Fruit fly (Drosophila melanogaster) whole organism, pupa: Measurements from ENCODE around the gene CG14434.

Experiments
- CG10348 ChIP-seq: fragments of 200-800 bp; sonication (Bioruptor generic); IDR thresholded peaks from 2 replicates; pipeline ENCODE4 v1.3.6; 2022; ENCODE audit warnings: missing biosample characterization, missing genetic modification characterization
- CG12605 ChIP-seq: fragments of 200-800 bp; sonication (Bioruptor generic); IDR thresholded peaks from 2 replicates; pipeline ENCODE4 v1.3.6; 2022; ENCODE audit warnings: missing biosample characterization, missing genetic modification characterization
- CG13204 ChIP-seq: fragments of 200-800 bp; sonication (Bioruptor generic); optimal IDR thresholded peaks from 2 replicates; lab custom pipeline; 2018; ENCODE audit warnings: missing biosample characterization, mild to moderate bottlenecking, missing genetic modification characterization, moderate library complexity
- CG14655 ChIP-seq: fragments of 200-800 bp; sonication (Bioruptor generic); optimal IDR thresholded peaks from 3 replicates; lab custom pipeline; 2017; ENCODE audit warnings: mild to moderate bottlenecking, missing biosample characterization, missing genetic modification reagents, missing genetic modification characterization
- CG15710 ChIP-seq: fragments of 200-800 bp; sonication (Bioruptor generic); optimal IDR thresholded peaks from 2 replicates; lab custom pipeline; 2018; ENCODE audit warnings: missing biosample characterization, mild to moderate bottlenecking, missing genetic modification characterization, moderate library complexity
- CG17806 ChIP-seq: fragments of 200-800 bp; sonication (Bioruptor generic); optimal IDR thresholded peaks from 2 replicates; lab custom pipeline; 2018; ENCODE audit warnings: missing biosample characterization, mild to moderate bottlenecking, missing genetic modification characterization, moderate library complexity
- CG32121 ChIP-seq: fragments of 200-800 bp; sonication (Bioruptor generic); IDR thresholded peaks from 2 replicates; pipeline ENCODE4 v1.3.6; 2022; ENCODE audit warnings: missing biosample characterization, missing genetic modification characterization
- CG34367 ChIP-seq: fragments of 200-800 bp; sonication (Bioruptor generic); optimal IDR thresholded peaks from 2 replicates; lab custom pipeline; 2018; ENCODE audit warnings: missing biosample characterization, mild to moderate bottlenecking, missing genetic modification characterization
- CG4496 ChIP-seq: fragments of 200-800 bp; sonication (Bioruptor generic); IDR thresholded peaks from 3 replicates; pipeline ENCODE4 v1.3.6; 2022; ENCODE audit warnings: missing biosample characterization, missing genetic modification characterization
- CG8159 ChIP-seq: fragments of 200-800 bp; sonication (Bioruptor generic); optimal IDR thresholded peaks from 3 replicates; lab custom pipeline; 2018; ENCODE audit warnings: missing biosample characterization, mild to moderate bottlenecking, missing genetic modification characterization, moderate library complexity
- CG8301 ChIP-seq: fragments of 200-800 bp; sonication (Bioruptor generic); optimal IDR thresholded peaks from 2 replicates; lab custom pipeline; 2018; ENCODE audit warnings: missing biosample characterization, mild to moderate bottlenecking, missing genetic modification characterization
- CG9948 ChIP-seq: fragments of 200-800 bp; sonication (Bioruptor generic); optimal IDR thresholded peaks from 2 replicates; lab custom pipeline; 2018; ENCODE audit warnings: missing biosample characterization, mild to moderate bottlenecking, missing genetic modification characterization, moderate library complexity
- D1 ChIP-seq: fragments of 200-800 bp; sonication (Bioruptor generic); optimal IDR thresholded peaks from 2 replicates; lab custom pipeline; 2018; ENCODE audit warnings: missing biosample characterization, mild to moderate bottlenecking, missing genetic modification characterization, moderate library complexity
- EcR ChIP-seq: fragments of 200-800 bp; sonication (Bioruptor generic); optimal IDR thresholded peaks from 3 replicates; lab custom pipeline; 2019; ENCODE audit warnings: missing biosample characterization, missing genetic modification characterization, mild to moderate bottlenecking, moderate library complexity, missing genetic modification reagents
- Ets98B ChIP-seq: fragments of 200-800 bp; sonication (Bioruptor generic); IDR thresholded peaks from 2 replicates; pipeline ENCODE4 v1.3.6; 2022; ENCODE audit warnings: missing biosample characterization, missing genetic modification characterization
- Pif1A ChIP-seq: fragments of 200-800 bp; sonication (Bioruptor generic); optimal IDR thresholded peaks from 3 replicates; lab custom pipeline; 2016; ENCODE audit warnings: missing biosample characterization, missing genetic modification characterization
- Pif1B ChIP-seq: fragments of 200-800 bp; sonication (Bioruptor generic); optimal IDR thresholded peaks from 3 replicates; lab custom pipeline; 2016; ENCODE audit warnings: missing biosample characterization, missing genetic modification characterization
- Snoo ChIP-seq: fragments of 200-800 bp; sonication (Bioruptor generic); optimal IDR thresholded peaks from 3 replicates; lab custom pipeline; 2017; ENCODE audit warnings: missing biosample characterization, mild to moderate bottlenecking, missing genetic modification characterization, inconsistent platforms
- fd96Ca ChIP-seq: fragments of 200-800 bp; sonication (Bioruptor generic); IDR thresholded peaks from 3 replicates; pipeline ENCODE4 v1.3.6; 2022; ENCODE audit warnings: missing biosample characterization, missing genetic modification characterization
- gl ChIP-seq: fragments of 200-800 bp; sonication (Bioruptor generic); optimal IDR thresholded peaks from 2 replicates; lab custom pipeline; 2018; ENCODE audit warnings: missing biosample characterization, mild to moderate bottlenecking, missing genetic modification characterization
- rn ChIP-seq: fragments of 200-800 bp; sonication (Bioruptor generic); IDR thresholded peaks from 2 replicates; pipeline ENCODE4 v1.3.6; 2022; ENCODE audit warnings: missing biosample characterization, missing genetic modification characterization

Gene CG14434

dm6 chrX:6862521-6863288 is 4.3 kb downstream of the CG14434 start:
- TF ChIP-seq EcR (GFP tag; lab: Kevin White, UChicago), result peak; percentile 50
- TF ChIP-seq Pif1B (GFP tag; lab: Kevin White, UChicago), result no peak
- TF ChIP-seq CG12605 (GFP tag; lab: Robert Waterston, UW), result no peak
- TF ChIP-seq fd96Ca (GFP tag; lab: Robert Waterston, UW), result peak; percentile 68; the same call in 2 of the 3 replicates

dm6 chrX:6861523-6862077 is 5.4 kb downstream of the CG14434 start:
- TF ChIP-seq rn (GFP tag; lab: Robert Waterston, UW) (peak; percentile 70), CG8159 (tag; lab: Kevin White, UChicago) (peak; percentile 81), Ets98B (GFP tag; lab: Robert Waterston, UW) (peak; percentile 86), fd96Ca (GFP tag; lab: Robert Waterston, UW) (peak; percentile 93), CG10348 (GFP tag; lab: Robert Waterston, UW) (no peak), Snoo (peak; percentile 69), CG9948 (tag; lab: Kevin White, UChicago) (peak; percentile 67), EcR (GFP tag; lab: Kevin White, UChicago) (peak; percentile 76), gl (tag; lab: Kevin White, UChicago) (peak; percentile 55), Pif1A (peak; percentile 78), CG14655 (GFP tag; lab: Kevin White, UChicago) (peak; percentile 87), CG12605 (GFP tag; lab: Robert Waterston, UW) (peak; percentile 63; the same call in 1 of the 2 replicates), Pif1B (GFP tag; lab: Kevin White, UChicago) (peak; percentile 75), CG32121 (peak; percentile 85), CG4496 (GFP tag; lab: Robert Waterston, UW) (peak; percentile 92), CG17806 (tag; lab: Kevin White, UChicago) (peak; percentile 70), CG8301 (tag; lab: Kevin White, UChicago) (peak; percentile 79), D1 (tag; lab: Kevin White, UChicago) (no peak), CG13204 (GFP tag; lab: Kevin White, UChicago) (peak; percentile 94), CG34367 (tag; lab: Kevin White, UChicago) (peak; percentile 47), CG15710 (tag; lab: Kevin White, UChicago) (peak; percentile 79)

dm6 chrX:6860413-6861089 is 6.4 kb downstream of the CG14434 start:
- no peak for TF ChIP-seq EcR (GFP tag; lab: Kevin White, UChicago)
- peak; percentile 38; the same call in 2 of the 3 replicates for TF ChIP-seq CG4496 (GFP tag; lab: Robert Waterston, UW)
- no peak for TF ChIP-seq CG13204 (GFP tag; lab: Kevin White, UChicago)
- no peak for TF ChIP-seq rn (GFP tag; lab: Robert Waterston, UW)
- no peak for TF ChIP-seq CG32121
- TF ChIP-seq Snoo, result no peak
- peak; percentile 4 for TF ChIP-seq CG8159 (tag; lab: Kevin White, UChicago)
- no peak for TF ChIP-seq CG10348 (GFP tag; lab: Robert Waterston, UW)
- TF ChIP-seq Pif1A, result no peak
- TF ChIP-seq CG8301 (tag; lab: Kevin White, UChicago), result peak; percentile 30
- peak; percentile 6; the same call in 1 of the 2 replicates for TF ChIP-seq Ets98B (GFP tag; lab: Robert Waterston, UW)
- TF ChIP-seq CG17806 (tag; lab: Kevin White, UChicago), result no peak
- peak; percentile 31 for TF ChIP-seq CG14655 (GFP tag; lab: Kevin White, UChicago)
- TF ChIP-seq CG9948 (tag; lab: Kevin White, UChicago), result peak; percentile 12
- TF ChIP-seq CG12605 (GFP tag; lab: Robert Waterston, UW), result peak; percentile 38; the same call in 1 of the 2 replicates
- TF ChIP-seq CG15710 (tag; lab: Kevin White, UChicago), result no peak
- no peak for TF ChIP-seq CG34367 (tag; lab: Kevin White, UChicago)
- TF ChIP-seq D1 (tag; lab: Kevin White, UChicago), result no peak
- TF ChIP-seq fd96Ca (GFP tag; lab: Robert Waterston, UW), result 0 out of 3 replicates have a peak, but pooled peaks have one; percentile 14
- no peak for TF ChIP-seq Pif1B (GFP tag; lab: Kevin White, UChicago)
- peak; percentile 18 for TF ChIP-seq gl (tag; lab: Kevin White, UChicago)
- TF ChIP-seq, all 21 proteins: peak for 9

dm6 chrX:6859756-6860412 is 7.1 kb downstream of the CG14434 start:
- TF ChIP-seq gl (tag; lab: Kevin White, UChicago), result no peak
- peak; percentile 59 for TF ChIP-seq CG15710 (tag; lab: Kevin White, UChicago)
- no peak for TF ChIP-seq EcR (GFP tag; lab: Kevin White, UChicago)
- no peak; the same call in 1 of the 2 replicates for TF ChIP-seq CG10348 (GFP tag; lab: Robert Waterston, UW)
- peak; percentile 88 for TF ChIP-seq CG8159 (tag; lab: Kevin White, UChicago)
- peak; percentile 73 for TF ChIP-seq Pif1A
- peak; percentile 84 for TF ChIP-seq Snoo
- peak; percentile 37; the same call in 1 of the 2 replicates for TF ChIP-seq Ets98B (GFP tag; lab: Robert Waterston, UW)
- TF ChIP-seq fd96Ca (GFP tag; lab: Robert Waterston, UW), result peak; percentile 68
- TF ChIP-seq CG32121, result no peak
- TF ChIP-seq CG12605 (GFP tag; lab: Robert Waterston, UW), result no peak
- peak; percentile 69 for TF ChIP-seq CG17806 (tag; lab: Kevin White, UChicago)
- TF ChIP-seq CG34367 (tag; lab: Kevin White, UChicago), result peak; percentile 55
- peak; percentile 66 for TF ChIP-seq CG13204 (GFP tag; lab: Kevin White, UChicago)
- peak; percentile 70 for TF ChIP-seq CG9948 (tag; lab: Kevin White, UChicago)
- TF ChIP-seq CG4496 (GFP tag; lab: Robert Waterston, UW), result peak; percentile 80
- peak; percentile 82 for TF ChIP-seq CG8301 (tag; lab: Kevin White, UChicago)
- TF ChIP-seq D1 (tag; lab: Kevin White, UChicago), result peak; percentile 22
- peak; percentile 92 for TF ChIP-seq CG14655 (GFP tag; lab: Kevin White, UChicago)
- TF ChIP-seq rn (GFP tag; lab: Robert Waterston, UW), result no peak
- peak; percentile 42 for TF ChIP-seq Pif1B (GFP tag; lab: Kevin White, UChicago)
